Worm (Caenorhabditis elegans): ENCODE results near the gene K09D9.3.

Gene K09D9.3

DNA sequence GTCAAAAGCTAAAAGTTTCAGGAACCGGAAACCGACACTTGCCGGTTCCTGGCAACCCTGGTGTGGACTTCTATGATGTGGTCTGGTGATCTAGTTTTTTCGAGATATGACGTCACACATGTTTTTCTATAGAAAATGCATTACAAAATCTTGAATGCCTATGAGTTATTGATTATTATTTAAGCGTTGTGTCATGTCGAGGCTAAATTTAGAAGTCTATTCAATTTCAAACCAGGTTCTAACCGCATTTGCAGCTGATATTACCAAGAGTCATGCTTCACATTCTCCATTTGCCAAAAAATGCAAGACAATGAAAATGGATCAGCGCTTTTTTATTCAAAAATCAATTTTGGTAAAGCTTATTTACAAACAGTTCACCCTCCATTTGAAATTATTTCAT lies at the start of gene K09D9.3:
TSS of gene K09D9.3 (plus strand) at position 301 of the 400 bp plus-strand sequence.
- no peak for TF ChIP-seq ztf-29 (GFP tag; IDR thresholded peaks at IDR 0.05)
- no peak for TF ChIP-seq tab-1 (GFP tag; IDR thresholded peaks at IDR 0.05)
- TF ChIP-seq ztf-23 (GFP tag; IDR thresholded peaks at IDR 0.05), result no peak
- TF ChIP-seq flt-1 (GFP tag; IDR thresholded peaks at IDR 0.05), result no peak
- TF ChIP-seq T22C8.4 (GFP tag; IDR thresholded peaks at IDR 0.05), result no peak

DNA sequence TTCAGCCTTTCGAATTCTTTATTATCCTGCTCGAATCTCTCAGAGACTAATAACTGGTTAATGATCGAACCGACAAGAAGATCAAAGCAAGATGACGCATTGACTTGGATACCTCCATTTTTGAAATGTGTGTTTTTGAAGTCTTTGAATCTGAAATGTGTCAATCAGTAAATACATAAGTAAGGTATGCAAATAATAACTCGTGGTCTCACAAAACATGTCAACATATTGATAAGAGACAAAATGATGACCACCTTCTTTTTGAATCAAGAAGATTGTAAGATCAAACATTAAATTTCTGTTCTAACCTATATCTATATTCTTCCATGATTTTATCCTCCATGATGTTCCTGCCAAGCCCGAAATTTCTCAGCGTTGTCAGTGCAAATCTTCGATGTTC lies 49.6 kb upstream of the K09D9.3 start:
- TF ChIP-seq tab-1 (GFP tag; IDR thresholded peaks at IDR 0.05) (no peak), klf-2 (GFP tag; conservative IDR thresholded peaks at IDR 0.05) (no peak), cog-1 (tag; optimal IDR thresholded peaks at IDR 0.05) (no peak), ref-1 (GFP tag; conservative IDR thresholded peaks at IDR 0.05) (no peak), T22C8.4 (GFP tag; IDR thresholded peaks at IDR 0.05) (no peak), ztf-23 (GFP tag; IDR thresholded peaks at IDR 0.05) (no peak), ztf-29 (GFP tag; IDR thresholded peaks at IDR 0.05) (no peak), med-1 (GFP tag; optimal IDR thresholded peaks at IDR 0.05; ENCODE audit: insufficient read depth) (no peak), flt-1 (GFP tag; IDR thresholded peaks at IDR 0.05) (no peak)

DNA sequence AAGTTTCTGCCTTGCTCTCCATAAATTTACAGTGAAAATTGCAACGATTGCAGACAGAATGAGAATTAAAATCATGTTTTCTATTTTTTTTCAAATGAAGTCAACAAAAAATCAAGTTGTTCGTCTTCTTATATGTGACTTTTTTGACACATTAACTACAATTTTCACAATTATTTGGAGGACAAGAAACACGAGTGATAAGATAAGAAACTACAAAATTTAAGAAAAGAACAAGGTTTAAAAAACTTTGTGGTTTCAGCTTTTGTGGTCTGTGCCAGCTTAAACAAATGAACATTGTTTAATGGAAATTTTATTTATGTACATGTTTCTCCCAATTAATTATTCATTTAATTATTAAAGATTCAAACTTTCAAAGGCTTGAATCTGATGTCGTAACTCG lies 48.9 kb upstream of the K09D9.3 start, which contains the start of gene cyp-34A9:
TSS of gene cyp-34A9 (minus strand) at position 131 of the 400 bp plus-strand sequence.
- no peak for TF ChIP-seq ref-1 (GFP tag; conservative IDR thresholded peaks at IDR 0.05)
- no peak for TF ChIP-seq med-1 (GFP tag; optimal IDR thresholded peaks at IDR 0.05; ENCODE audit: insufficient read depth)
- TF ChIP-seq tab-1 (GFP tag; IDR thresholded peaks at IDR 0.05), result no peak
- TF ChIP-seq T22C8.4 (GFP tag; IDR thresholded peaks at IDR 0.05), result no peak
- TF ChIP-seq klf-2 (GFP tag; conservative IDR thresholded peaks at IDR 0.05), result no peak
- no peak for TF ChIP-seq ztf-23 (GFP tag; IDR thresholded peaks at IDR 0.05)
- TF ChIP-seq ztf-29 (GFP tag; IDR thresholded peaks at IDR 0.05), result no peak
- TF ChIP-seq cog-1 (tag; optimal IDR thresholded peaks at IDR 0.05), result no peak
- TF ChIP-seq flt-1 (GFP tag; IDR thresholded peaks at IDR 0.05), result no peak

DNA sequence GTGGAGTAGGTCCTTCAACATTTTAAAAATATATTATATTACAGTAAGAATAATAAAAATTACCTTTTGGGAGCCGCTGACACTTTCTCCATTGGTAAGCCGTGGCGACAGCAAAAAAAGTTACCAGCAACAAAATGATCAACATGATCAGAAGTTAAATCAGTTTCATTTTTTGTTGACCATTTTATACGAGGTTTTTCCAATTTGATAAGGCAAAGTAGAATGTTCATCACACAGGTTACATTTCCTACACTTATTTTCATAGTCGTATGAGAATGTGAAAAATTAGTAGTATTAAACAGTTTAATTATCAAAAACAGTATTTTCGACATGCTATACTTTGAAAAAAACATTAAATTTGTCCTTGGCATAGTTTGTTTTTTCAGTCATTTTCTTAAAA lies 46.4 kb upstream of the K09D9.3 start, which contains the start of gene cyp-34A10:
TSS of gene cyp-34A10 (minus strand) at position 146 of the 400 bp plus-strand sequence.
- TF ChIP-seq flt-1 (GFP tag; IDR thresholded peaks at IDR 0.05) (no peak), ztf-29 (GFP tag; IDR thresholded peaks at IDR 0.05) (no peak), T22C8.4 (GFP tag; IDR thresholded peaks at IDR 0.05) (no peak), klf-2 (GFP tag; conservative IDR thresholded peaks at IDR 0.05) (no peak), tab-1 (GFP tag; IDR thresholded peaks at IDR 0.05) (no peak), med-1 (GFP tag; optimal IDR thresholded peaks at IDR 0.05; ENCODE audit: insufficient read depth) (no peak), ztf-23 (GFP tag; IDR thresholded peaks at IDR 0.05) (no peak), cog-1 (tag; optimal IDR thresholded peaks at IDR 0.05) (no peak), ref-1 (GFP tag; conservative IDR thresholded peaks at IDR 0.05) (no peak)

DNA sequence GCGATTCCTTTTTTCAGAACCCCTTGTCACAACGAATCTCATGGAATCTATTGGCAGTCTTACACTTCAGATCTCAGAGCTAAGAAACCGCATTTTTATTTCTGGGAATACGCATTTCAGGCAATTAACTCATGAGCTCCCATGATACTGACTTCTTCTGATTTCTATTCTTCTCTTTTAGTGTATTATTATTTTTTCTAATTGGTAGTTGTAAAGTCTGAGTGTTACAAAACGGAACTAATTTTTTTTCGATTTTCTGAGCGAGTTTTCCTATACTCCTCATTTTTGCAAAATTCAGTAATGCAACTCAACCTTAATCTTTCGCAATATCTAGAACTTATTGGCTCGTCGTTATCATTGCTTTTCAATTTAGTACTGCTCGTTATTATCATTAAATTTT lies 44.9 kb upstream of the K09D9.3 start, which contains the start of gene str-82:
TSS of gene str-82 (plus strand) at position 301 of the 400 bp plus-strand sequence.
- TF ChIP-seq flt-1 (GFP tag; IDR thresholded peaks at IDR 0.05) (no peak), med-1 (GFP tag; optimal IDR thresholded peaks at IDR 0.05; ENCODE audit: insufficient read depth) (no peak), ref-1 (GFP tag; conservative IDR thresholded peaks at IDR 0.05) (no peak), cog-1 (tag; optimal IDR thresholded peaks at IDR 0.05) (no peak), tab-1 (GFP tag; IDR thresholded peaks at IDR 0.05) (no peak), klf-2 (GFP tag; conservative IDR thresholded peaks at IDR 0.05) (no peak), ztf-29 (GFP tag; IDR thresholded peaks at IDR 0.05) (no peak), ztf-23 (GFP tag; IDR thresholded peaks at IDR 0.05) (no peak), T22C8.4 (GFP tag; IDR thresholded peaks at IDR 0.05) (no peak)

DNA sequence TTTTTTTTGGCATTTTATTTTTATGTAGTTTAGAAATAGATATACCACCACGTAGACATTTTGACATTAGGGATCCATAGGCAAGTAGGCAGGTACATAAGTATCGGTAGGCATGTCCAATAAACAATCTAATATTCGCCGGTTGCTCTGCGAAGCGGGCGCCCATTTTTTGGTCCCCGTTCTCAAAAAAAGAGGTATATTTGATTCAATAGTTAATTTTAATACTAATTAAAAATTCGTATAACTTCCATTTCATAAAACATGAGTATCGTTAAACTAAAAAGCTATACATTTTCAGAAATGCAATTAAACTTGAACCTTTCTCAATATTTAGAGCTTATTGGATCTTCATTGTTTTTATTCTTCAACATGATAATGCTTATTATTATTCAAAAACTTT lies 42.3 kb upstream of the K09D9.3 start, which contains the start of gene str-83:
TSS of gene str-83 (plus strand) at position 301 of the 400 bp plus-strand sequence.
- TF ChIP-seq ztf-29 (GFP tag; IDR thresholded peaks at IDR 0.05), result no peak
- TF ChIP-seq T22C8.4 (GFP tag; IDR thresholded peaks at IDR 0.05), result no peak
- TF ChIP-seq ztf-23 (GFP tag; IDR thresholded peaks at IDR 0.05), result no peak
- no peak for TF ChIP-seq tab-1 (GFP tag; IDR thresholded peaks at IDR 0.05)
- no peak for TF ChIP-seq cog-1 (tag; optimal IDR thresholded peaks at IDR 0.05)
- no peak for TF ChIP-seq ref-1 (GFP tag; conservative IDR thresholded peaks at IDR 0.05)
- no peak for TF ChIP-seq med-1 (GFP tag; optimal IDR thresholded peaks at IDR 0.05; ENCODE audit: insufficient read depth)
- no peak for TF ChIP-seq klf-2 (GFP tag; conservative IDR thresholded peaks at IDR 0.05)
- TF ChIP-seq flt-1 (GFP tag; IDR thresholded peaks at IDR 0.05), result no peak

DNA sequence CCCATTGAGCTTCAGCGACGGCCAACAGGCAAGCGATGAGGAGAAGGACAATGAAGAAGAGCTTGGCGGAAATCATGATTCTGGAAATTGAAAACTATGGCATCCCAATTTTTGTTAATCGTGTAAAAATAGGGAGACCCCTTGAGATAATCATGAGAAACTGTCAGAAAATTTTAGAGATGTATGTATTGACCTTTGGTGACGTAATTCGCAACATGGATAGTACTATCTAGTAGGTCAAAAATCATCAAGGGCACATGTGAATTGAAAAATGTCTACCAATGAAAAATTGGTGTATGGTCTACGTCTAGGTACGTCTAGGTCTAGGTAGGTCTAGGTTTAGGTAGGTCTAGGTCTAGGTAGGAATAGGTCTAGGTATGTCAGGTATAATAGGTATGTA lies 40.2 kb upstream of the K09D9.3 start, which contains the start of gene nlp-34:
TSS of gene nlp-34 (minus strand) at position 82 of the 400 bp plus-strand sequence.
- no peak for TF ChIP-seq flt-1 (GFP tag; IDR thresholded peaks at IDR 0.05)
- no peak for TF ChIP-seq ztf-23 (GFP tag; IDR thresholded peaks at IDR 0.05)
- no peak for TF ChIP-seq T22C8.4 (GFP tag; IDR thresholded peaks at IDR 0.05)
- no peak for TF ChIP-seq cog-1 (tag; optimal IDR thresholded peaks at IDR 0.05)

DNA sequence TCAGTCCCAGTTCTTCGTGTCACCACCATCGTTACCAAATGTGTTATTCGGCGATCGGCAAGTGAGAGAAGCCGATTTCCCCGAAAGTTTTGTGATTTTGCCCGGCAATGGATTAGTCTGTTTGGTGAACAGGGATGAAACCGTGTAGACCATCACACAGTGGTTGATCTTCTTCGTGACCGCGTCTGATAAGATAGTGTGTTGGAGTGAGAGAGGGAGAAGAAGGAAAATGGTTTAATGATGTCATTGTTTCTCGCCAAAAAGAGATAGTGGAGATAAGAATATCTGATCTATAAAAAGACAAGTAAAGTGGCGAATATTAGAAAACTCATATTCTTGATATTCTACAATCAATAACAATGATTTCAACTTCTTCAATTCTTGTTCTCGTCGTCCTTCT lies 39.5 kb upstream of the K09D9.3 start, which contains the start of gene nlp-31:
TSS of gene nlp-31 (plus strand) at position 237 of the 400 bp plus-strand sequence.
- no peak for TF ChIP-seq flt-1 (GFP tag; IDR thresholded peaks at IDR 0.05)
- TF ChIP-seq ztf-23 (GFP tag; IDR thresholded peaks at IDR 0.05), result no peak
- no peak for TF ChIP-seq ztf-29 (GFP tag; IDR thresholded peaks at IDR 0.05)
- no peak for TF ChIP-seq cog-1 (tag; optimal IDR thresholded peaks at IDR 0.05)
- no peak for TF ChIP-seq T22C8.4 (GFP tag; IDR thresholded peaks at IDR 0.05)
- no peak for TF ChIP-seq klf-2 (GFP tag; conservative IDR thresholded peaks at IDR 0.05)

DNA sequence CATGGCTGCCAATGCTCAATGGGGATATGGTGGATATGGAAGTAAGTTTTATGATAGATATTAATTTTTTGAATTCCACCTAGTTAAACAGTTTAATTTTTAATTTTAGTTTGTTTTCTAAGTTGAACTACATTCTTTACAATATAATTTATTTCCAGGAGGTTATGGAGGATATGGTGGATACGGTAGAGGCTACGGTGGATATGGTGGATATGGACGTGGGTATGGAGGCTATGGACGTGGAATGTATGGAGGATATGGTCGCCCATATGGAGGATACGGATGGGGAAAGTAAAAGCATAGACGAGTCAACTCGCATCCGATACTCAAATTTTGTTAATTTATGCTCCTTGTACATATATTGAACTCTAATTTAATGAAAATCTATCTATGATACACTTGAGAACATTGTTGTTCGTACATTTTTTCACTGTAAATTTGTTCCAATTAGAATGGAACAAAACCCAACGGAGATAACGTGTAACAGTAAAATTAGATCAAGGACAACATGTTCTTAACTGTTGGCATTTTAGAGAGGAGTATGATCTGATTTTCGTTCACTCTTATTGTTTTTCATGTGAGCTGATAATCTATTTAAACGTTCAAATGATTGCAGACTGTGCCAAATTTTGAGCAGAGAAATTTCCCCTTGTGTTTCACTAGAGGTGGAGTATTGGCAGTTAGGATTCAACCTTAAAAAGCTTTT lies 38.9 kb upstream of the K09D9.3 start:
- no peak for TF ChIP-seq med-1 (GFP tag; optimal IDR thresholded peaks at IDR 0.05; ENCODE audit: insufficient read depth)

DNA sequence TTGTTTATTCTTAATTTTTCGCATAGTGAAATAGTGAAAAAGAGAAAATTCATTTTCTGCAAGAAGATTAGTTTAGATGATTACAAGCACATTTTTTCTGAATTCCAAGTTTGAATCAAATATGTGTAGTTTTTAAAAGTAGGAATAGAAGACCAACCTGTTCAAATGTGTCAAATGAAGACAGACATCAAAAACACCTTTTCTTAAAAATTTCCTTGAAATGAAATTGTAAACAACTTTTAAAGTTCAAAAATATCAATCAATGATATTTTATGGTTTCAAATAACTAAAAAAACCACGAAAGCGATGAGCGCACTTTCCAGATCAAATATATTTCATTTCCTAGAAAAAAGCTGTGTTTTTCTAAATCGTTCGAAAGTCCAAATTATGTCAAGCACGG lies 37.6 kb upstream of the K09D9.3 start, which contains the start of gene nlp-30:
TSS of gene nlp-30 (plus strand) at position 301 of the 400 bp plus-strand sequence.
- TF ChIP-seq klf-2 (GFP tag; conservative IDR thresholded peaks at IDR 0.05) (no peak), med-1 (GFP tag; optimal IDR thresholded peaks at IDR 0.05; ENCODE audit: insufficient read depth) (no peak), tab-1 (GFP tag; IDR thresholded peaks at IDR 0.05) (no peak), flt-1 (GFP tag; IDR thresholded peaks at IDR 0.05) (no peak), ztf-23 (GFP tag; IDR thresholded peaks at IDR 0.05) (no peak), cog-1 (tag; optimal IDR thresholded peaks at IDR 0.05) (no peak), T22C8.4 (GFP tag; IDR thresholded peaks at IDR 0.05) (no peak), ref-1 (GFP tag; conservative IDR thresholded peaks at IDR 0.05) (no peak), ztf-29 (GFP tag; IDR thresholded peaks at IDR 0.05) (no peak)
